Fruit fly (Drosophila melanogaster) whole organism, wandering third instar larva: Measurements from ENCODE around the gene CG34429.

Experiments used
- CrebA ChIP-seq: fragments of 200-800 bp; sonication (Bioruptor generic); optimal IDR thresholded peaks from 2 replicates; lab custom pipeline; 2016; ENCODE audit warnings: missing biosample characterization, mild to moderate bottlenecking, missing genetic modification characterization, borderline replicate concordance
- Dfd ChIP-seq: fragments of >200 bp; optimal IDR thresholded peaks from 2 replicates; lab custom pipeline; 2017; ENCODE audit warnings: missing biosample characterization, missing genetic modification characterization
- Dif ChIP-seq: fragments of 200-275, 200-300 bp; sonication (Bioruptor generic); optimal IDR thresholded peaks from 2 replicates; lab custom pipeline; 2018; ENCODE audit warnings: missing biosample characterization, missing genetic modification characterization; ENCODE audit not compliant: partially characterized antibody
- Hnf4 ChIP-seq: fragments of 200-800 bp; sonication (Bioruptor generic); optimal IDR thresholded peaks from 2 replicates; lab custom pipeline; 2016; ENCODE audit warnings: missing biosample characterization, mild to moderate bottlenecking, missing genetic modification characterization
- Hr78 ChIP-seq: fragments of >200 bp; optimal IDR thresholded peaks from 2 replicates; lab custom pipeline; 2017; ENCODE audit warnings: missing biosample characterization, missing genetic modification characterization
- Mio ChIP-seq: sonication (Bioruptor generic); optimal IDR thresholded peaks from 2 replicates; lab custom pipeline; 2016; ENCODE audit warnings: missing biosample characterization, missing genetic modification characterization
- br ChIP-seq: fragments of 200-800 bp; sonication (Bioruptor generic); optimal IDR thresholded peaks from 2 replicates; lab custom pipeline; 2016; ENCODE audit warnings: missing biosample characterization, missing genetic modification characterization
- dl ChIP-seq, 2 experiments: fragments of 175-275, 200-275 bp in 1 of 2; fragments of 200-275 bp in 1 of 2; sonication (Bioruptor generic); optimal IDR thresholded peaks; lab custom pipeline; 2018; ENCODE audit warnings: mild to moderate bottlenecking in 2 of 2, missing biosample characterization in 2 of 2, missing genetic modification characterization in 2 of 2, moderate library complexity in 2 of 2; ENCODE audit not compliant: partially characterized antibody in 2 of 2, insufficient read depth in 1 of 2
- rgr ChIP-seq: fragments of 200-800 bp; sonication (Bioruptor generic); optimal IDR thresholded peaks from 3 replicates; lab custom pipeline; 2016; ENCODE audit warnings: missing biosample characterization, mild to moderate bottlenecking, missing genetic modification characterization

- TF ChIP-seq dl (GFP tag; optimal IDR thresholded peaks at IDR 0.05; lab: Kevin White, UChicago; ENCODE audit: insufficient read depth in 1 of 2, partially characterized antibody in 2 of 2) (no peak), Mio (GFP tag; lab: Kevin White, UChicago) (no peak), Dif (GFP tag; lab: Kevin White, UChicago) (no peak), Dfd (GFP tag; lab: Kevin White, UChicago) (no peak), CrebA (GFP tag; lab: Kevin White, UChicago) (no peak), Hr78 (GFP tag; lab: Kevin White, UChicago) (no peak), br (GFP tag; lab: Kevin White, UChicago) (no peak), rgr (no peak), Hnf4 (no peak)
Observed at dm6 chr3L:13108354-13108882, 45.6 kb downstream of the CG34429 start.
